Fruit fly (Drosophila melanogaster): ENCODE measurements around the gene mop.

The mop gene

DNA sequence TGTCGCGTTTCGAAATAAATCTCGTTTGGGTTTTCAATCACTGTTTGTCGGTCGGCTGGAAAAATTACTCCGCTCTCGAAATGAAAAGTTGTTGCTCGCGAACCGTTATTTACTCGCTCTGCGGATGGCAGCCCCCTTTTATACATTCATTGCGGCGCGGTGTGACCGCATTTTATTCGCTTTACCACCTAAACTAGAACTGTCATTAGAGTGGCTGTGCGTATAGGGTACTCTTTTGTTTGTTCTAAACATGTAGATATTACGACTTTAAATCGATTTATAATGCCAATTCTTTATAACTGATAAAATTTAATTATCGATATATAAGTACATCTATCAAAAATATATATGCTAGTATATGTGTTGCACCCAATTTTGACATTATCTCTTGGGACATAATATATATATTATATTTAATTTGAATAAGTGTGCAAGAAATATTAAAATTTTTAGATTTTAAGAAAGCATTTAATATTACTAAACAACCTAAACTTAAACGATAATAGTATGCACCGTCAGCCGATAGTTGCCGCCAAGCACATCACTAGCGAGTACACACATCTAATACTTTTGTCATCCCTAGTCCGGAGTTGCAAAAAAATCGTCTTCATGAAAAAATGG lies 10.4 kb upstream of the mop start, which contains the start of the genes bmm and Tdrd3:
bmm (minus strand) TSS at position 183 of the 621 bp plus-strand sequence.
Tdrd3 (plus strand) TSS at position 562 of the 621 bp plus-strand sequence.
- TF ChIP-seq pan (optimal IDR thresholded peaks at IDR 0.05): no peak
- TF ChIP-seq psq (optimal IDR thresholded peaks at IDR 0.05): no peak
- no peak for TF ChIP-seq CG8478 (optimal IDR thresholded peaks at IDR 0.05)
- TF ChIP-seq Dll (optimal IDR thresholded peaks at IDR 0.05): no peak
- no peak for TF ChIP-seq usp (GFP tag; optimal IDR thresholded peaks at IDR 0.05)
- TF ChIP-seq EcR (GFP tag; optimal IDR thresholded peaks at IDR 0.05): no peak

DNA sequence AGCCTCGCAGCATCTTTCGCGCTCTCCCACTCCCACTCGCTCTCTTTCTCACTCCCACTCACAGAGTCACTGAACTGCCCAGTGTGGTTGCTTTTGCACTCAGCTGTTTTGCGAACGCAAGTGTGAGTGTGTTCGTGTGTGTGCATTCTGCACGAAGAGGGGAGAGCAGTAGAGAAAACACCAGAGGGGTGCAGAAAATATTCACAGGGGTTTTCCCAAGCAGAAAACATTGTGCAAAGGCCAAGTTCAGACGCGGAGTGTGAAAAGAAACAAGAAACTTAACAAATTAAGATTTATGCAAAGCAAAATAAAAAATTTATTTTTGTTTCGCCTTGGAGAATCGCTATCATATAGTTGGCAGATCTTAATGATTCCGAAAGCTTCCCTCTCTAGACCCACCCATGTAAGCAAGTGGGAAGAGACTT lies 9.6 kb upstream of the mop start:
- TF ChIP-seq EcR (GFP tag; optimal IDR thresholded peaks at IDR 0.05): peak in 1 of 2 experiments; percentile 88
- TF ChIP-seq Dll (optimal IDR thresholded peaks at IDR 0.05): no peak
- TF ChIP-seq CG8478 (optimal IDR thresholded peaks at IDR 0.05): no peak

DNA sequence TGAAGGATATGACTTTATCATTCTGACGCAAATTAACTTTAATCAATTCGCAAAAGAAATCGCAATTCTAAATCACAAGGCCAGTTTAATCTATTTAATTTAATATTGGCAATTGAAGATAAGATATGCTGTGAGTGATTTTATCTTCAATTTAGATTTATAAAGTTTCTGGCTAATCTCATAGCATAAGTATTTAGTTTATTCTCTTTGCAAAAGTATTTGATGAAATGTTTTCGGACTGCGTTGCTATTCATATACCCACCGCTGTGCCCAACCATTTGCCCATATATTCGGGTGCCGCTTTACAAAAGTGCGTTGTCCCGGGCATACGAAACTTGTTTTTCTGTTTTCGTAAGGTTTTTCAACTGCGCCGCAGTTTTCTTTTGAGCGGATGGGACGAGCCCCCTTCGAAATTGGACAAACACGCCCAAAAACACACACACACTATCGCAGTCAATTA lies 9.1 kb upstream of the mop start:
- no peak for TF ChIP-seq EcR (GFP tag; optimal IDR thresholded peaks at IDR 0.05)
- no peak for TF ChIP-seq pan (optimal IDR thresholded peaks at IDR 0.05)
- TF ChIP-seq psq (optimal IDR thresholded peaks at IDR 0.05): no peak
- TF ChIP-seq usp (GFP tag; optimal IDR thresholded peaks at IDR 0.05): no peak
- no peak for TF ChIP-seq Dll (optimal IDR thresholded peaks at IDR 0.05)
- TF ChIP-seq CG8478 (optimal IDR thresholded peaks at IDR 0.05): no peak

DNA sequence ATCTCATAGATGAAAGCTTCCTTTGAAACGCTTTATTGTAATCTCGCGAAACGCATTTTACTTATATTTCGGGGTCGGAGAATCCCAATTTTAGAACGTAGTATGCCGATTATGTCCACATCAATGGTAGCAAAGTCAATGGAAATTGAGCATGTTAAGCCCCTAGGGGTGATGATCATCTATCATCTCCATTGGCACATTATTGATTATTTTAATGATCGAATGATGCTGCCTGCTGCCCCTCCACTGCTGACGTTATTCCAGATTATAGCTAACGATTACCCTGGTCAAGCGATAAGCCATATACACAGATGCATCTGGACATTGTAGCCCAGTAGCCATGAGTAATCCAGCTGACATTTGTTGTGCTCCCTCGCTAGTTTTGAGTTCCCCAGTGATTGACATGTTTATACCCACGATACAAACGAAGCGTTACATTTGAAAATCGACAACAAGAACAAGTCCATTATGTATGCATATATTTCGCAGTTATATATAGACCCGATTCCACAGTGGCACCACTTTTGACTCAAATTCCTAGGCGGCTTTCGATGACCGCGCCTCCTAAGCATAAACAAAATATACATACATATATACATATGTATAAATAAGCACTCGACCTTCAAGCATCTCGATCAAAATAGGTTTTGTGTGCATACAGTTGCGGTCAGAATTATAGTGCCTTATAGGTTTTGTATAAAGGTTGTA lies 8.5 kb upstream of the mop start:
- TF ChIP-seq usp (GFP tag; optimal IDR thresholded peaks at IDR 0.05): no peak
- TF ChIP-seq Dll (optimal IDR thresholded peaks at IDR 0.05): no peak
- TF ChIP-seq EcR (GFP tag; optimal IDR thresholded peaks at IDR 0.05): no peak
- no peak for TF ChIP-seq psq (optimal IDR thresholded peaks at IDR 0.05)
- TF ChIP-seq CG8478 (optimal IDR thresholded peaks at IDR 0.05): no peak
- no peak for TF ChIP-seq pan (optimal IDR thresholded peaks at IDR 0.05)

DNA sequence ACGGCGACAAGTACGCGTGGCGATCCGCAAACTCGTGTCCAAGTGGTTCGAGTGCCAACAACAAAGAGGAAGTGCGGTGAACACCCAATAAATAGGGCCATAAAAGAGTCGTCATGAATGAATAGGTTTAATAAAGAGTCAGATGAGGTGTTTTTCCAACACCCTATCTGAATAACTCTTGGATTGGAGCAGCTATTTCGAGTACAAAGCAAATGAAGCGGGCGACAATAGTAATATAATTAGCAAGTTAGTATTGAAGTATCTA lies 7.4 kb upstream of the mop start:
- TF ChIP-seq EcR (GFP tag; optimal IDR thresholded peaks at IDR 0.05): no peak
- TF ChIP-seq usp (GFP tag; optimal IDR thresholded peaks at IDR 0.05): no peak
- TF ChIP-seq pan (optimal IDR thresholded peaks at IDR 0.05): no peak
- TF ChIP-seq Dll (optimal IDR thresholded peaks at IDR 0.05): no peak
- no peak for TF ChIP-seq CG8478 (optimal IDR thresholded peaks at IDR 0.05)
- TF ChIP-seq psq (optimal IDR thresholded peaks at IDR 0.05): no peak

DNA sequence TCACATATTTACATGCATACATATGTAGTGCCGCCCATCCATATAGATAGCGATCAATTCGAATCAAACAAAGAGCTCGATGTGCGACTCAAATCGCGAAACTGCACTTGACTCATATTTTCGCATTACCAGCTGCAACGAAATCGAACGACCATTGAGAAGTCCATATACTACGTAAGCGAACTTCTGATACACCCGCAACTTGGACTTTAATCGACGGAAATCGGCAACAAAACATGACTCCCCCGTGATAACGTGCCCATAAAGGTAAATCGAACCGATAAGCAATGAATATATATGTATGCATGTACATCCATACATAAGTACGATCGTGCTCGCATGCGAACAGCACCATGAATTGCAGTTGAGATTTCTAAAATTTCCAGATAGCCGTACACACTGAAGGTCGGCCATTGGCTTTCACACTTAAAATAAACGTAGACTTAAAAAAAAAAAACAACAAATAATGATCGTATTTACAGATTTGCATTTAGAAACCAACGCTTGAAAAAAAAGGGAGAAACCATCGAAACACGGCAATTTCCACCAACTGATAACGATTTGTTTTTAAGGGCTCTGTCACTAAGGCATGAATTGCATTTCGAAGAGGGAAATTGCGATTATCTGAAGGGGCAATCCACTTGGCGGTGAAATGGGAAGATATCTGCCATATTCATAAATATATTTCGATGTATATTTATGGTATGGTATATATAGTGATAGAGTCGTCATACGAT lies 6.9 kb upstream of the mop start:
- TF ChIP-seq psq (optimal IDR thresholded peaks at IDR 0.05) (no peak), Dll (optimal IDR thresholded peaks at IDR 0.05) (no peak), usp (GFP tag; optimal IDR thresholded peaks at IDR 0.05) (no peak), EcR (GFP tag; optimal IDR thresholded peaks at IDR 0.05) (no peak), pan (optimal IDR thresholded peaks at IDR 0.05) (no peak), CG8478 (optimal IDR thresholded peaks at IDR 0.05) (no peak)

DNA sequence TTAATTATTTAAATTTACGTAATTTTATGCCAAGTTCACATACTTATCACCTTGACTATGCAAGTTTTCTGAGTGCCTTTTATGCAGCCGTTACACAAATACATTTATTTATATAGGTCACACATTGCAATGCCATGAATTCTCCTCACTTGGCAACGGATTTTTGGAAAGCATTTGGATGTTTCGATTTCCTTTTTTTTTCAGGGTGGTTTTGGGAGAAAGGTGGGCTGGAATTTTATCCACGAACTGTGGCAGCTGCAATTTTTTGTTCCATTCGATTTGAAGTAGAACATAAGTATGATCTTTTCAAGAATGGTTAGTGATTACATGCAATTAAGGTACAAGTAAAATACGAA lies 5.9 kb upstream of the mop start:
- TF ChIP-seq pan (optimal IDR thresholded peaks at IDR 0.05): no peak

DNA sequence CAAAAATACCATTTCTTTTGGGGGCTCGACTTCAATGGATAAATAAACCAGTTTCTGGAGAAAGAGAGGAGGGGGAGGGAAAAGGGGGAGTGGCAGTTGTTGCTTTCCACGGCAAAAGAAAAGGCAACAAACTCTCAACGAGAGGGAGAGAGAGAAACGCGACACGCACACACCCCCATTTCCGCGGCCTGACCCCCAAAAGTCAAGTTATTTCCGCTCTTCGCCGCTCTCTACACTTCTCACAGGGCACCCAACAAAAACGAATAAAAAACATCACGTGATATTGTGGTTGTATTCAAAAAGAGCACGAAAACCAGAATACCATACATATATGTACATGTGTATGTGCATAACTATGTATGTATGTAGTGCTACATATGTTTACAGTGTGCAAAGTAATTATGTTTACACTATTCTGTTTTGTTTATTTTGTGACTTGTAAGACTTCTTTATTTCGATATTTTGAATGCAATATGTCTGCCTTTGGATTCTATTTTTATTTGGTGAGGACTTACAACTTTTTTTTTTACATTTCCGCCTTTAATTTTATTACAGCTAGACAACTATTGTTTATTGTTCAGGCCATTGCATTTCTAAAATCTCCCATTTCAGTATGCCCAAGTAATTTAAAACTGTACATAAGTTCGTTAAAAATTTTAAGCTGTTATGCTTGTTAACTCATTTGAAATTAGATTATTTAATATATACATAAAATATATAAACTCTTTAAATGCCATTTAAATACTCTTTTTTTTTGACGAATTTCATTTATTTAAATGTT lies 5.3 kb upstream of the mop start:
- TF ChIP-seq EcR (GFP tag; optimal IDR thresholded peaks at IDR 0.05) (peak; percentile 59 to 86), CG8478 (optimal IDR thresholded peaks at IDR 0.05) (no peak)

DNA sequence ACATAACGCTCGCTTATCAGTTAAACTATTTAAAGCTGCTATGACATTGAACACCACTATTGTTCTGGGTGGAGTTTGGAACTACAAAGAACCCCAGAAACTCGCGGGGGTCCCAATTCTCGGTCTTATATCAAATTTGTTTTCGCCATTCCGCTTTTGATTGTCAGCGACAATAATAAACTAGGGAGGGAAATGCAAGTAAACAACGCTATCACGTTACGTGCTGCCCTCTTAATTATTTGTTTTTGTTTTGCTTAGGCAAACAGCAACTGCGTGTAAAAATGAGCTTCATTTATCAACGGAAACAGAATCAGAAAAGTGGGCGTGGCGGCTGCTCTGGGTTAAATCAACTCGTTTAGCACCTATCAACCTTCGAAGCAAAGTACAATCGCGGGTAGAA lies 4.3 kb upstream of the mop start:
- TF ChIP-seq Dll (optimal IDR thresholded peaks at IDR 0.05) (no peak), psq (optimal IDR thresholded peaks at IDR 0.05) (no peak), pan (optimal IDR thresholded peaks at IDR 0.05) (no peak), CG8478 (optimal IDR thresholded peaks at IDR 0.05) (no peak), EcR (GFP tag; optimal IDR thresholded peaks at IDR 0.05) (no peak), usp (GFP tag; optimal IDR thresholded peaks at IDR 0.05) (no peak)

DNA sequence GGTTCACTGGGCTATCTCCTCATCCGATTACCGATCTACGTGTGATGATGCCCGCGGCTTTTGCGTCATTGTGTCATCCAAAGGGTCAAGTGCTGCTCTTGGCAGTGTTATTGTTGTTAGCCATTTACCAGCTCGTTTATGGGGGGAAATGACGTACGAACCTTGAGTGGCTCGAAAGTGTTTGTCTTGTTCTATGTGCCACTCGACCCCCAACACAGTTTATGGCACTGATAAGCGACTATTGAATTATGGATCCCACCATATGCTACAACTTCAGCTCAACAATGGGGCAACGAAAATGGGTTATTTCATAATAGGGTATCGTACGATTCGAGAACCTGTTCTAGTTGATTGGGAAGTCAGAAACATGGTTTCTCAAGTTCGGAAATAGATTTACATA lies 3.4 kb upstream of the mop start:
- TF ChIP-seq CG8478 (optimal IDR thresholded peaks at IDR 0.05) (no peak), usp (GFP tag; optimal IDR thresholded peaks at IDR 0.05) (no peak), pan (optimal IDR thresholded peaks at IDR 0.05) (no peak), psq (optimal IDR thresholded peaks at IDR 0.05) (no peak), EcR (GFP tag; optimal IDR thresholded peaks at IDR 0.05) (no peak), Dll (optimal IDR thresholded peaks at IDR 0.05) (no peak)

DNA sequence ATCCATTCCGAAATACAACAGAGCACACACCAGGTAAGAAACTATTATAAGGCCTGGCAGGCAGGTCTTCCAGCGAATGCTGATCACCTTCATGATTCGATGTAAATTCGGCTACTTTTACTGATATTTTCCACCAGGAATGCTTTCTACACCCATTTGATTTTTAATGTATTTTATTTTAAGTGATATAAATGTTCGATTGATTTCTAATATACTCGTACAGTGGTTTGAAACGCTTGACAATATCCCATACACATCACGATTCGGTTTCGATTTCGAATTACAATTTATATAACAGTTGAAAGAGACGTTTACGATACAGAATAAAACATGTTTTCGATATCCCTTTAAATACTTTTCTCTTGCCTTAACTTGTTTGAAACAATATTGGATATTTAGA lies 6.7 kb downstream of the mop start, which contains the start of gene Mgat4b:
Mgat4b (minus strand) TSS at position 101 of the 400 bp plus-strand sequence.
- no peak for TF ChIP-seq usp (GFP tag; optimal IDR thresholded peaks at IDR 0.05)
- no peak for TF ChIP-seq psq (optimal IDR thresholded peaks at IDR 0.05)
- no peak for TF ChIP-seq Dll (optimal IDR thresholded peaks at IDR 0.05)
- TF ChIP-seq EcR (GFP tag; optimal IDR thresholded peaks at IDR 0.05): no peak
- TF ChIP-seq pan (optimal IDR thresholded peaks at IDR 0.05): no peak
- no peak for TF ChIP-seq CG8478 (optimal IDR thresholded peaks at IDR 0.05)
